Worm (Caenorhabditis elegans): ENCODE data around the gene memb-2.

DNA sequence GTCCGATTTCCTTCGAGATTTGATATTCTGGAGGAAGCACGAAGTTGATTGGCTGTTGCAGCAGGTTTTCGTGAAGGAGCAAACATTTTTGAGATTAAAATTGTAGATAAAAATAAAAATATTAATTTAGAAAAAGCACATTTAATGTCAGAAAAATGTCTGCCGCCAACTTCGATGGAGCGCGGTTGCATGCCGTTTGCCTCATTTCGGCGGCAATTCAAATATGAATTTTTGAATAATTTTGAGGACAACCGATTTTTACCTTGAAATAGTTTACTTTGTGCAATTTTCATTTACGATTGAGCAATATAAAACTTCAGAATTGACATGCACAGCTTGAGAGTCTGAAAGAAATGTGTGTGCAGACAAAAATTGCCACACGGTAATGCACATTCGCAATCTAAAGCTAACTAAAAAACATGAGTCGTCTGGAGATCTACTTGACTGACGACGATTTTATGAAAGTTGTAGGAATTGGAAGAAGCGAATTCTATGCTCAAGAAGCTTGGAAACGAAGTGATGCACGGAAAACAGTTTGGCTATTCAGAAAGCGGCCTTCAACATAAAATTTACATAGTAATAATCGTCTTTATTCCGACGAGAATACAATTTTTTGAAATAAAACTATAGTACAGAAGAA is 23.4 kb downstream of the memb-2 start, which contains the start of gene zhit-1:
- TF ChIP-seq T22C8.4 (GFP tag; IDR thresholded peaks at IDR 0.05), result no peak
- TF ChIP-seq flt-1 (GFP tag; IDR thresholded peaks at IDR 0.05), result no peak
- no peak for TF ChIP-seq ztf-23 (GFP tag; IDR thresholded peaks at IDR 0.05)
- TF ChIP-seq ztf-29 (GFP tag; IDR thresholded peaks at IDR 0.05), result no peak
- no peak for TF ChIP-seq ref-1 (GFP tag; conservative IDR thresholded peaks at IDR 0.05)
- no peak for TF ChIP-seq med-1 (GFP tag; optimal IDR thresholded peaks at IDR 0.05; ENCODE audit: insufficient read depth)
- TF ChIP-seq cog-1 (tag; optimal IDR thresholded peaks at IDR 0.05), result no peak
- TF ChIP-seq tab-1 (GFP tag; IDR thresholded peaks at IDR 0.05), result no peak
- TF ChIP-seq klf-2 (GFP tag; conservative IDR thresholded peaks at IDR 0.05), result no peak

Measured in whole organism, midembryonic.